Fruit fly (Drosophila melanogaster) whole organism, embryonic: ENCODE measurements around the gene gro.

Source experiments
- Blimp-1 ChIP-seq: fragments of 200-800 bp; sonication (Bioruptor generic); optimal IDR thresholded peaks from 3 replicates; lab custom pipeline; 2018; ENCODE audit warnings: missing biosample characterization, missing genetic modification characterization, mild to moderate bottlenecking, moderate library complexity, missing genetic modification reagents
- CG10267 ChIP-seq: fragments of 200-800 bp; sonication (Bioruptor generic); optimal IDR thresholded peaks from 2 replicates; lab custom pipeline; 2018; ENCODE audit warnings: missing biosample characterization, mild to moderate bottlenecking, missing genetic modification characterization, moderate library complexity
- CG10543 ChIP-seq: fragments of 200-800 bp; sonication (Bioruptor generic); optimal IDR thresholded peaks from 3 replicates; lab custom pipeline; 2017; ENCODE audit warnings: missing biosample characterization, mild to moderate bottlenecking, missing genetic modification characterization, moderate library complexity
- CG11504 ChIP-seq: fragments of 200-800 bp; sonication (Bioruptor generic); optimal IDR thresholded peaks from 3 replicates; lab custom pipeline; 2019; ENCODE audit warnings: missing biosample characterization, mild to moderate bottlenecking, missing genetic modification characterization, moderate library complexity
- CG12659 ChIP-seq: fragments of 200-800 bp; sonication (Bioruptor generic); optimal IDR thresholded peaks from 3 replicates; lab custom pipeline; 2017; ENCODE audit warnings: mild to moderate bottlenecking, missing biosample characterization, missing genetic modification reagents, missing genetic modification characterization
- CG12942 ChIP-seq: fragments of 200-800 bp; sonication (Bioruptor generic); optimal IDR thresholded peaks from 3 replicates; lab custom pipeline; 2016; ENCODE audit warnings: missing biosample characterization, missing genetic modification characterization
- CG13287 ChIP-seq: fragments of 200-800 bp; sonication (Bioruptor generic); IDR thresholded peaks from 2 replicates; pipeline ENCODE4 v1.3.6; 2022; ENCODE audit warnings: missing biosample characterization, missing genetic modification characterization; ENCODE audit not compliant: partially characterized antibody
- CG14965 ChIP-seq: fragments of 200-800 bp; sonication (Bioruptor generic); optimal IDR thresholded peaks from 2 replicates; lab custom pipeline; 2016; ENCODE audit warnings: missing biosample characterization, missing genetic modification characterization, borderline replicate concordance
- CG1647 ChIP-seq: fragments of 200-800 bp; sonication (Bioruptor generic); optimal IDR thresholded peaks from 3 replicates; lab custom pipeline; 2016; ENCODE audit warnings: missing biosample characterization, missing genetic modification characterization
- CG17802 ChIP-seq: fragments of 200-800 bp; sonication (Bioruptor generic); optimal IDR thresholded peaks from 2 replicates; lab custom pipeline; 2018; ENCODE audit warnings: missing biosample characterization, mild to moderate bottlenecking, missing genetic modification characterization, moderate library complexity
- CG2712 ChIP-seq: fragments of 200-800 bp; optimal IDR thresholded peaks from 3 replicates; lab custom pipeline; 2019; ENCODE audit warnings: missing biosample characterization, mild to moderate bottlenecking, missing genetic modification characterization, moderate library complexity
- CG2889 ChIP-seq: fragments of 200-800 bp; sonication (Bioruptor generic); IDR thresholded peaks from 3 replicates; pipeline ENCODE4 v1.3.6; 2022; ENCODE audit warnings: missing biosample characterization, missing genetic modification characterization
- CG34376 ChIP-seq: fragments of 200-800 bp; sonication (Bioruptor generic); optimal IDR thresholded peaks from 2 replicates; lab custom pipeline; 2018; ENCODE audit warnings: missing biosample characterization, mild to moderate bottlenecking, missing genetic modification characterization
- CG4820 ChIP-seq: fragments of 200-800 bp; sonication (Bioruptor generic); optimal IDR thresholded peaks from 3 replicates; lab custom pipeline; 2016; ENCODE audit warnings: missing biosample characterization, missing genetic modification characterization
- CG5180 ChIP-seq: fragments of 200-800 bp; sonication (Bioruptor generic); optimal IDR thresholded peaks from 3 replicates; lab custom pipeline; 2017; ENCODE audit warnings: missing biosample characterization, missing genetic modification characterization, mild to moderate bottlenecking, moderate library complexity, missing genetic modification reagents
- CG7786 ChIP-seq: fragments of 200-800 bp; sonication (Bioruptor generic); optimal IDR thresholded peaks from 2 replicates; lab custom pipeline; 2016; ENCODE audit warnings: missing biosample characterization, missing genetic modification characterization
- Chrac-16 ChIP-seq: fragments of 200-800 bp; sonication (Bioruptor generic); optimal IDR thresholded peaks from 3 replicates; lab custom pipeline; 2016; ENCODE audit warnings: missing biosample characterization, missing genetic modification characterization
- Doc3 ChIP-seq: fragments of 200-800 bp; sonication (Bioruptor generic); IDR thresholded peaks from 3 replicates; pipeline ENCODE4 v1.3.6; 2022; ENCODE audit warnings: missing biosample characterization, missing genetic modification characterization; ENCODE audit not compliant: partially characterized antibody
- ERR ChIP-seq: fragments of 200-800 bp; sonication (Bioruptor generic); optimal IDR thresholded peaks from 2 replicates; lab custom pipeline; 2016; ENCODE audit warnings: missing biosample characterization, missing genetic modification characterization
- Eip74EF ChIP-seq, 2 experiments: fragments of 200-800 bp in 1 of 2; fragments of >200 bp in 1 of 2; sonication (Bioruptor generic) in 1 of 2; optimal IDR thresholded peaks; 2 replicates each; lab custom pipeline; 2017 to 2019; ENCODE audit warnings: missing biosample characterization in 2 of 2, missing genetic modification characterization in 2 of 2, mild to moderate bottlenecking in 1 of 2, moderate library complexity in 1 of 2
- Ets97D ChIP-seq: fragments of 200-800 bp; sonication (Bioruptor generic); optimal IDR thresholded peaks from 3 replicates; lab custom pipeline; 2016; ENCODE audit warnings: missing biosample characterization, missing genetic modification characterization
- Fer2 ChIP-seq: fragments of 200-800 bp; sonication (Bioruptor generic); optimal IDR thresholded peaks from 2 replicates; lab custom pipeline; 2018; ENCODE audit warnings: missing biosample characterization, mild to moderate bottlenecking, missing genetic modification characterization, moderate library complexity
- GATAe ChIP-seq: fragments of 200-800 bp; sonication (Bioruptor generic); conservative IDR thresholded peaks from 2 replicates; pipeline ENCODE4 v1.3.6; 2022; ENCODE audit warnings: missing biosample characterization, missing genetic modification characterization
- Hr3 ChIP-seq: fragments of 200-800 bp; sonication (Bioruptor generic); optimal IDR thresholded peaks from 3 replicates; lab custom pipeline; 2016; ENCODE audit warnings: missing biosample characterization, missing genetic modification characterization
- MESR4 ChIP-seq: fragments of 200-800 bp; sonication (Bioruptor generic); optimal IDR thresholded peaks from 2 replicates; lab custom pipeline; 2018; ENCODE audit warnings: missing biosample characterization, mild to moderate bottlenecking, missing genetic modification characterization, moderate library complexity
- Rx ChIP-seq: fragments of 200-800 bp; sonication (Bioruptor generic); IDR thresholded peaks from 2 replicates; pipeline ENCODE4 v1.3.6; 2022; ENCODE audit warnings: missing biosample characterization, missing genetic modification characterization
- Vsx1 ChIP-seq: fragments of 200-800 bp; sonication (Bioruptor generic); optimal IDR thresholded peaks from 2 replicates; lab custom pipeline; 2017; ENCODE audit warnings: missing biosample characterization, mild to moderate bottlenecking, missing genetic modification characterization, missing genetic modification reagents
- aop ChIP-seq: fragments of 200-800 bp; sonication (Bioruptor generic); IDR thresholded peaks from 2 replicates; pipeline ENCODE4 v1.3.6; 2022; ENCODE audit warnings: missing biosample characterization, missing genetic modification characterization
- ap ChIP-seq: fragments of 200-800 bp; sonication (Bioruptor generic); IDR thresholded peaks from 2 replicates; pipeline ENCODE4 v1.3.6; 2022; ENCODE audit warnings: missing biosample characterization, missing genetic modification characterization
- ase ChIP-seq: fragments of 200-800 bp; sonication (Bioruptor generic); IDR thresholded peaks from 3 replicates; pipeline ENCODE4 v1.3.6; 2022; ENCODE audit warnings: missing biosample characterization, missing genetic modification characterization
- bcd ChIP-seq: fragments of 200-800 bp; sonication (Bioruptor generic); optimal IDR thresholded peaks from 2 replicates; lab custom pipeline; 2017; ENCODE audit warnings: missing biosample characterization, mild to moderate bottlenecking, missing genetic modification characterization
- chinmo ChIP-seq: fragments of 200-800 bp; sonication (Bioruptor generic); IDR thresholded peaks from 4 replicates; pipeline ENCODE4 v1.3.6; 2022; ENCODE audit warnings: missing biosample characterization, missing genetic modification characterization; ENCODE audit not compliant: partially characterized antibody
- crc ChIP-seq: fragments of 200-800 bp; sonication (Bioruptor generic); optimal IDR thresholded peaks from 2 replicates; lab custom pipeline; 2016; ENCODE audit warnings: missing biosample characterization, missing genetic modification characterization
- dmrt99B ChIP-seq: fragments of 200-800 bp; sonication (Bioruptor generic); optimal IDR thresholded peaks from 2 replicates; lab custom pipeline; 2018; ENCODE audit warnings: missing biosample characterization, mild to moderate bottlenecking, missing genetic modification characterization, moderate library complexity
- fru ChIP-seq: fragments of >200 bp; optimal IDR thresholded peaks from 2 replicates; lab custom pipeline; 2017
- ftz-f1 ChIP-seq: fragments of 200-800 bp; sonication (Bioruptor generic); optimal IDR thresholded peaks from 2 replicates; lab custom pipeline; 2016; ENCODE audit warnings: missing biosample characterization, missing genetic modification characterization
- hkb ChIP-seq, 2 experiments: fragments of 200-800 bp in 1 of 2; fragments of >200 bp in 1 of 2; sonication (Bioruptor generic) in 1 of 2; IDR thresholded peaks in 1 of 2; optimal IDR thresholded peaks in 1 of 2; 2 replicates each; pipeline versions ENCODE4 v1.3.6 to Lab custom; 2017 to 2022; ENCODE audit warnings: missing biosample characterization in 1 of 2, missing genetic modification characterization in 1 of 2
- kah ChIP-seq: fragments of 200-800 bp; sonication (Bioruptor generic); optimal IDR thresholded peaks from 2 replicates; lab custom pipeline; 2018; ENCODE audit warnings: missing biosample characterization, mild to moderate bottlenecking, missing genetic modification characterization
- mirr ChIP-seq: fragments of 200-800 bp; sonication (Bioruptor generic); optimal IDR thresholded peaks from 3 replicates; lab custom pipeline; 2018; ENCODE audit warnings: missing biosample characterization, mild to moderate bottlenecking, missing genetic modification characterization
- mld ChIP-seq: fragments of 200-800 bp; sonication (Bioruptor generic); IDR thresholded peaks from 3 replicates; pipeline ENCODE4 v1.3.6; 2022; ENCODE audit warnings: missing biosample characterization, missing genetic modification characterization; ENCODE audit not compliant: partially characterized antibody
- prd ChIP-seq, 3 experiments: fragments of >200 bp in 2 of 3; fragments of 200-800 bp in 1 of 3; sonication (Bioruptor generic) in 1 of 3; optimal IDR thresholded peaks in 2 of 3; IDR thresholded peaks in 1 of 3; 2 replicates in 2 of 3; 3 replicates in 1 of 3; pipeline versions ENCODE4 v1.3.6 to Lab custom; 2017 to 2022; ENCODE audit warnings: missing biosample characterization in 1 of 3, missing genetic modification characterization in 1 of 3
- ranshi ChIP-seq: fragments of 200-800 bp; sonication (Bioruptor generic); IDR thresholded peaks from 2 replicates; pipeline ENCODE4 v1.3.6; 2022; ENCODE audit warnings: missing biosample characterization, missing genetic modification characterization
- sc ChIP-seq, 3 experiments: fragments of >200 bp in 2 of 3; fragments of 200-800 bp in 1 of 3; sonication (Bioruptor generic) in 1 of 3; optimal IDR thresholded peaks; 2 replicates in 2 of 3; 3 replicates in 1 of 3; lab custom pipeline; 2017; ENCODE audit warnings: mild to moderate bottlenecking in 1 of 3, missing biosample characterization in 1 of 3, missing genetic modification characterization in 1 of 3, missing genetic modification reagents in 1 of 3
- sens-2 ChIP-seq: fragments of 200-800 bp; sonication (Bioruptor generic); IDR thresholded peaks from 2 replicates; pipeline ENCODE4 v1.3.6; 2022; ENCODE audit warnings: missing biosample characterization, missing genetic modification characterization
- ssp ChIP-seq: fragments of 200-800 bp; sonication (Bioruptor generic); IDR thresholded peaks from 2 replicates; pipeline ENCODE4 v1.3.6; 2022; ENCODE audit warnings: missing biosample characterization, missing genetic modification characterization
- vfl ChIP-seq: fragments of 200-800 bp; sonication (Bioruptor generic); optimal IDR thresholded peaks from 2 replicates; lab custom pipeline; 2016; ENCODE audit warnings: missing biosample characterization, missing genetic modification characterization
- vnd ChIP-seq: fragments of 200-800 bp; sonication (Bioruptor generic); IDR thresholded peaks from 3 replicates; pipeline ENCODE4 v1.3.6; 2022; ENCODE audit warnings: missing biosample characterization, missing genetic modification characterization; ENCODE audit not compliant: partially characterized antibody
- vvl ChIP-seq: fragments of 200-800 bp; sonication (Bioruptor generic); IDR thresholded peaks from 2 replicates; pipeline ENCODE4 v1.3.6; 2022; ENCODE audit warnings: missing biosample characterization, missing genetic modification characterization

Gene gro

dm6 chr3R:26014262-26014833 lies 27.2 kb upstream of the gro start, which contains the start of gene Kaz-m1 (continued):
- TF ChIP-seq dmrt99B (tag; lab: Kevin White, UChicago): peak; percentile 58
- TF ChIP-seq CG7786 (GFP tag; lab: Kevin White, UChicago): no peak
- no peak for TF ChIP-seq CG34376
- TF ChIP-seq Eip74EF (GFP tag; optimal IDR thresholded peaks at IDR 0.05; lab: Kevin White, UChicago): peak in 1 of 2 experiments; percentile 42
- TF ChIP-seq Hr3: no peak
- no peak for TF ChIP-seq mld (GFP tag; lab: Robert Waterston, UW)
- TF ChIP-seq CG2712 (tag; lab: Kevin White, UChicago): peak; percentile 81
- TF ChIP-seq bcd (GFP tag; lab: Kevin White, UChicago): peak; percentile 29
- no peak for TF ChIP-seq Fer2
- no peak for TF ChIP-seq Vsx1 (GFP tag; lab: Kevin White, UChicago)
- no peak for TF ChIP-seq prd (optimal IDR thresholded peaks at IDR 0.05; lab: Kevin White, UChicago)
- peak; percentile 58; the same call in 2 of the 3 replicates for TF ChIP-seq prd (GFP tag; IDR thresholded peaks at IDR 0.05; lab: Robert Waterston, UW)
- TF ChIP-seq CG4820 (GFP tag; lab: Kevin White, UChicago): peak; percentile 50
- TF ChIP-seq CG12942 (GFP tag; lab: Kevin White, UChicago): no peak
- TF ChIP-seq Blimp-1 (GFP tag; lab: Kevin White, UChicago): peak; percentile 57
- peak; percentile 4 for TF ChIP-seq mirr (GFP tag; lab: Kevin White, UChicago)
- no peak for TF ChIP-seq CG17802 (tag; lab: Kevin White, UChicago)
- no peak for TF ChIP-seq chinmo
- no peak for TF ChIP-seq hkb (optimal IDR thresholded peaks at IDR 0.05; lab: Kevin White, UChicago)
- peak; percentile 60 for TF ChIP-seq hkb (GFP tag; IDR thresholded peaks at IDR 0.05; lab: Robert Waterston, UW)
- TF ChIP-seq aop (GFP tag; lab: Robert Waterston, UW): no peak
- no peak for TF ChIP-seq CG2889 (GFP tag; lab: Robert Waterston, UW)
- no peak for TF ChIP-seq fru (lab: Kevin White, UChicago)
- peak; percentile 72 for TF ChIP-seq CG11504 (tag; lab: Kevin White, UChicago)
- no peak for TF ChIP-seq sens-2 (GFP tag; lab: Robert Waterston, UW)
- TF ChIP-seq crc (GFP tag; lab: Kevin White, UChicago): no peak
- TF ChIP-seq Ets97D (GFP tag; lab: Kevin White, UChicago): no peak
- TF ChIP-seq vfl (GFP tag; lab: Kevin White, UChicago): no peak
- peak; percentile 57 for TF ChIP-seq GATAe (GFP tag; lab: Robert Waterston, UW)
- no peak for TF ChIP-seq Rx (GFP tag; lab: Robert Waterston, UW)
- TF ChIP-seq MESR4: no peak
- no peak for TF ChIP-seq ap (GFP tag; lab: Robert Waterston, UW)
- 0 out of 2 replicates have a peak, but pooled peaks have one; percentile 8 for TF ChIP-seq ranshi (GFP tag; lab: Robert Waterston, UW)
- TF ChIP-seq ase (GFP tag; lab: Robert Waterston, UW): no peak
- peak; percentile 53; the same call in 1 of the 2 replicates for TF ChIP-seq vvl (GFP tag; lab: Robert Waterston, UW)
- peak; percentile 18 for TF ChIP-seq kah (GFP tag; lab: Kevin White, UChicago)
- TF ChIP-seq CG10543 (GFP tag; lab: Kevin White, UChicago): no peak
- TF ChIP-seq CG10267 (tag; lab: Kevin White, UChicago): peak; percentile 66
- TF ChIP-seq Chrac-16 (GFP tag; lab: Kevin White, UChicago): no peak
- TF ChIP-seq sc (optimal IDR thresholded peaks at IDR 0.05; lab: Kevin White, UChicago): no peak
- TF ChIP-seq sc (GFP tag; optimal IDR thresholded peaks at IDR 0.05; lab: Kevin White, UChicago): peak; percentile 6
- TF ChIP-seq ERR (GFP tag; lab: Kevin White, UChicago): no peak
- no peak for TF ChIP-seq ssp (GFP tag; lab: Robert Waterston, UW)
- TF ChIP-seq CG1647 (GFP tag; lab: Kevin White, UChicago): no peak
- peak; percentile 22 for TF ChIP-seq CG12659
- TF ChIP-seq CG13287 (GFP tag; lab: Robert Waterston, UW): no peak
- no peak for TF ChIP-seq vnd (GFP tag; lab: Robert Waterston, UW)
- TF ChIP-seq ftz-f1: no peak
- TF ChIP-seq CG5180 (GFP tag; lab: Kevin White, UChicago): no peak
- no peak for TF ChIP-seq CG14965
- TF ChIP-seq Doc3 (GFP tag; lab: Robert Waterston, UW): no peak
